Worm (Caenorhabditis elegans) whole organism, young adult: ENCODE measurements around the gene snf-12.

Source experiments
- B0336.3 ChIP-seq: fragments of 200-800 bp; sonication (Bioruptor generic); IDR thresholded peaks from 2 replicates; pipeline ENCODE4 v1.3.6; 2022; ENCODE audit warnings: missing genetic modification characterization, missing compliant biosample characterization
- D2030.7 ChIP-seq: fragments of 200-800 bp; sonication (Bioruptor generic); IDR thresholded peaks from 2 replicates; pipeline ENCODE4 v1.3.6; 2022; ENCODE audit warnings: missing genetic modification reagents, missing genetic modification characterization, missing compliant biosample characterization
- F22D6.2 ChIP-seq: sonication (generic microtip); optimal IDR thresholded peaks from 2 replicates; lab custom pipeline; 2016; ENCODE audit warnings: mild to moderate bottlenecking, missing genetic modification characterization, missing compliant biosample characterization
- F49E8.2 ChIP-seq: sonication (generic microtip); optimal IDR thresholded peaks from 3 replicates; lab custom pipeline; 2017; ENCODE audit warnings: missing genetic modification characterization, mild to moderate bottlenecking, missing compliant biosample characterization, antibody characterized with exemption, moderate library complexity; ENCODE audit not compliant: insufficient read depth
- F52B5.7 ChIP-seq: sonication (generic microtip); optimal IDR thresholded peaks from 2 replicates; lab custom pipeline; 2016; ENCODE audit warnings: mild to moderate bottlenecking, missing genetic modification characterization, missing compliant biosample characterization
- F55B11.4 ChIP-seq: sonication (generic microtip); optimal IDR thresholded peaks from 2 replicates; lab custom pipeline; 2016; ENCODE audit warnings: missing compliant biosample characterization, missing genetic modification characterization, borderline replicate concordance; ENCODE audit not compliant: insufficient read depth
- K12H6.12 ChIP-seq: fragments of 200-800 bp; sonication (Bioruptor generic); optimal IDR thresholded peaks from 2 replicates; lab custom pipeline; 2018; ENCODE audit warnings: mild to moderate bottlenecking, missing genetic modification characterization, missing compliant biosample characterization
- T07F8.4 ChIP-seq: sonication (generic microtip); optimal IDR thresholded peaks from 2 replicates; lab custom pipeline; 2016; ENCODE audit warnings: mild to moderate bottlenecking, missing genetic modification characterization, moderate library complexity, missing compliant biosample characterization
- T26A5.8 ChIP-seq: sonication (generic microtip); optimal IDR thresholded peaks from 2 replicates; lab custom pipeline; 2016; ENCODE audit warnings: missing genetic modification characterization, missing compliant biosample characterization
- Y53G8AR.9 ChIP-seq: fragments of 200-800 bp; sonication (Bioruptor generic); conservative IDR thresholded peaks from 2 replicates; pipeline ENCODE4 v1.3.6; 2022; ENCODE audit warnings: missing genetic modification reagents, missing genetic modification characterization, missing compliant biosample characterization
- Y56A3A.18 ChIP-seq: fragments of 200-800 bp; sonication (Bioruptor generic); IDR thresholded peaks from 2 replicates; pipeline ENCODE4 v1.3.6; 2022; ENCODE audit warnings: missing genetic modification reagents, missing genetic modification characterization, missing compliant biosample characterization
- ZK185.1 ChIP-seq: sonication (generic microtip); optimal IDR thresholded peaks from 2 replicates; lab custom pipeline; 2016; ENCODE audit warnings: mild to moderate bottlenecking, missing genetic modification characterization, missing compliant biosample characterization; ENCODE audit not compliant: poor library complexity, severe bottlenecking
- ama-1 ChIP-seq, 3 experiments: fragments of 150-350 bp in 1 of 3; sonication (generic microtip) in 2 of 3; optimal IDR thresholded peaks; 2 replicates each; lab custom pipeline; 2014 to 2018; ENCODE audit warnings: missing biosample characterization in 2 of 3, missing genetic modification characterization in 2 of 3, missing genetic modification reagents in 2 of 3
- atf-7 ChIP-seq: sonication (generic microtip); optimal IDR thresholded peaks from 2 replicates; lab custom pipeline; 2017; ENCODE audit warnings: mild to moderate bottlenecking, missing genetic modification characterization, missing compliant biosample characterization
- cebp-2 ChIP-seq: fragments of 200-800 bp; sonication (Bioruptor generic); IDR thresholded peaks from 2 replicates; pipeline ENCODE4 v1.3.6; 2022; ENCODE audit warnings: missing genetic modification characterization, missing compliant biosample characterization
- ceh-27 ChIP-seq: fragments of 200-800 bp; sonication (Bioruptor generic); optimal IDR thresholded peaks from 2 replicates; lab custom pipeline; 2018; ENCODE audit warnings: mild to moderate bottlenecking, missing genetic modification characterization, moderate library complexity, missing compliant biosample characterization
- die-1 ChIP-seq: sonication (generic microtip); optimal IDR thresholded peaks from 2 replicates; lab custom pipeline; 2016; ENCODE audit warnings: missing genotype, mild to moderate bottlenecking, missing genetic modification characterization, missing compliant biosample characterization
- dox-1 ChIP-seq: fragments of 200-800 bp; sonication (Bioruptor generic); IDR thresholded peaks from 2 replicates; pipeline ENCODE4 v1.3.6; 2022; ENCODE audit warnings: missing genetic modification reagents, missing genetic modification characterization, missing compliant biosample characterization
- him-1 ChIP-seq: sonication (generic microtip); optimal IDR thresholded peaks from 2 replicates; lab custom pipeline; 2016; ENCODE audit warnings: missing genotype, missing genetic modification reagents, missing genetic modification characterization, missing compliant biosample characterization
- hlh-12 ChIP-seq: sonication (generic microtip); optimal IDR thresholded peaks from 2 replicates; lab custom pipeline; 2016; ENCODE audit warnings: missing genetic modification characterization, missing compliant biosample characterization
- hmg-1.2 ChIP-seq: fragments of 200-800 bp; sonication (Bioruptor generic); IDR thresholded peaks from 2 replicates; pipeline ENCODE4 v1.3.6; 2022; ENCODE audit warnings: missing genetic modification reagents, missing genetic modification characterization, missing compliant biosample characterization
- hmg-20 ChIP-seq: fragments of 200-800 bp; sonication (Bioruptor generic); IDR thresholded peaks from 2 replicates; pipeline ENCODE4 v1.3.6; 2022; ENCODE audit warnings: missing genetic modification reagents, missing genetic modification characterization, missing compliant biosample characterization
- hrde-1 ChIP-seq: sonication (generic microtip); optimal IDR thresholded peaks from 2 replicates; lab custom pipeline; 2016; ENCODE audit warnings: missing genetic modification characterization, mild to moderate bottlenecking, missing compliant biosample characterization, moderate library complexity, missing genotype, missing genetic modification reagents, borderline replicate concordance
- hsf-1 ChIP-seq: fragments of 200-800 bp; sonication (Bioruptor generic); IDR thresholded peaks from 2 replicates; pipeline ENCODE4 v1.3.6; 2022; ENCODE audit warnings: missing genetic modification reagents, missing genetic modification characterization, missing compliant biosample characterization
- lag-1 ChIP-seq: fragments of 200-800 bp; sonication (Bioruptor generic); IDR thresholded peaks from 2 replicates; pipeline ENCODE4 v1.3.6; 2022; ENCODE audit warnings: missing genetic modification reagents, missing genetic modification characterization, missing compliant biosample characterization
- let-526 ChIP-seq: fragments of 200-800 bp; sonication (Bioruptor generic); IDR thresholded peaks from 2 replicates; pipeline ENCODE4 v1.3.6; 2022; ENCODE audit warnings: missing genetic modification reagents, missing genetic modification characterization, missing compliant biosample characterization
- lin-26 ChIP-seq: fragments of 200-800 bp; sonication (Bioruptor generic); IDR thresholded peaks from 2 replicates; pipeline ENCODE4 v1.3.6; 2022; ENCODE audit warnings: missing genetic modification reagents, missing genetic modification characterization, missing compliant biosample characterization
- lin-40 ChIP-seq: sonication (generic microtip); optimal IDR thresholded peaks from 2 replicates; lab custom pipeline; 2016; ENCODE audit warnings: missing genetic modification characterization, mild to moderate bottlenecking, missing compliant biosample characterization, missing genotype, missing genetic modification reagents
- lin-54 ChIP-seq: fragments of 200-800 bp; sonication (Bioruptor generic); optimal IDR thresholded peaks from 2 replicates; lab custom pipeline; 2018; ENCODE audit warnings: mild to moderate bottlenecking, missing genetic modification characterization, missing compliant biosample characterization
- madf-10 ChIP-seq: sonication (generic microtip); optimal IDR thresholded peaks from 2 replicates; lab custom pipeline; 2016; ENCODE audit warnings: mild to moderate bottlenecking, missing genetic modification characterization, missing compliant biosample characterization
- madf-3 ChIP-seq: fragments of 200-800 bp; sonication (Bioruptor generic); IDR thresholded peaks from 2 replicates; pipeline ENCODE4 v1.3.6; 2022; ENCODE audit warnings: missing genetic modification reagents, missing genetic modification characterization, missing compliant biosample characterization
- nhr-120 ChIP-seq: fragments of 200-800 bp; sonication (Bioruptor generic); IDR thresholded peaks from 2 replicates; pipeline ENCODE4 v1.3.6; 2022; ENCODE audit warnings: missing genetic modification characterization, missing compliant biosample characterization
- nhr-80 ChIP-seq: sonication (generic microtip); optimal IDR thresholded peaks from 2 replicates; lab custom pipeline; 2016; ENCODE audit warnings: missing genetic modification characterization, missing compliant biosample characterization
- nhr-90 ChIP-seq: sonication (generic microtip); optimal IDR thresholded peaks from 2 replicates; lab custom pipeline; 2016; ENCODE audit warnings: missing genotype, mild to moderate bottlenecking, missing genetic modification characterization, missing compliant biosample characterization
- pbrm-1 ChIP-seq: fragments of 200-800 bp; sonication (Bioruptor generic); IDR thresholded peaks from 2 replicates; pipeline ENCODE4 v1.3.6; 2022; ENCODE audit warnings: missing genetic modification reagents, missing genetic modification characterization, missing compliant biosample characterization
- rpc-1 ChIP-seq, 2 experiments: fragments of 150-350 bp in 1 of 2; sonication (generic microtip) in 1 of 2; optimal IDR thresholded peaks; 2 replicates each; lab custom pipeline; 2014 to 2018; ENCODE audit warnings: missing biosample characterization in 1 of 2, missing genetic modification characterization in 1 of 2, missing genetic modification reagents in 1 of 2, missing genotype in 1 of 2
- snpc-1.3 ChIP-seq: sonication (generic microtip); optimal IDR thresholded peaks from 2 replicates; lab custom pipeline; 2017; ENCODE audit warnings: missing genetic modification characterization, mild to moderate bottlenecking, missing compliant biosample characterization, antibody characterized with exemption, moderate library complexity, missing genotype, missing genetic modification reagents; ENCODE audit not compliant: insufficient read depth
- somi-1 ChIP-seq: fragments of 200-800 bp; sonication (Bioruptor generic); optimal IDR thresholded peaks from 2 replicates; lab custom pipeline; 2018; ENCODE audit warnings: mild to moderate bottlenecking, missing genetic modification characterization, missing compliant biosample characterization
- sptf-2 ChIP-seq: fragments of 200-800 bp; sonication (Bioruptor generic); optimal IDR thresholded peaks from 2 replicates; lab custom pipeline; 2018; ENCODE audit warnings: mild to moderate bottlenecking, missing genetic modification characterization, missing compliant biosample characterization
- tbp1 ChIP-seq: fragments of 200-800 bp; sonication (Bioruptor generic); optimal IDR thresholded peaks from 2 replicates; lab custom pipeline; 2018; ENCODE audit warnings: mild to moderate bottlenecking, missing genetic modification characterization, missing compliant biosample characterization
- xnd-1 ChIP-seq: sonication (generic microtip); optimal IDR thresholded peaks from 2 replicates; lab custom pipeline; 2016; ENCODE audit warnings: missing genotype, missing genetic modification reagents, missing genetic modification characterization, missing compliant biosample characterization
- zfh-2 ChIP-seq: fragments of 200-800 bp; sonication (Bioruptor generic); conservative IDR thresholded peaks from 2 replicates; pipeline ENCODE4 v1.3.6; 2022; ENCODE audit warnings: missing genetic modification reagents, missing genetic modification characterization, missing compliant biosample characterization
- zim-3 ChIP-seq: sonication (generic microtip); optimal IDR thresholded peaks from 2 replicates; lab custom pipeline; 2017; ENCODE audit warnings: mild to moderate bottlenecking, missing genetic modification characterization, moderate library complexity, missing compliant biosample characterization
- ztf-18 ChIP-seq: sonication (generic microtip); optimal IDR thresholded peaks from 2 replicates; lab custom pipeline; 2016; ENCODE audit warnings: missing genotype, mild to moderate bottlenecking, missing genetic modification characterization, missing compliant biosample characterization
- ztf-22 ChIP-seq: fragments of 200-800 bp; sonication (Bioruptor generic); optimal IDR thresholded peaks from 2 replicates; lab custom pipeline; 2018; ENCODE audit warnings: mild to moderate bottlenecking, missing genetic modification characterization, moderate library complexity, missing compliant biosample characterization
- ztf-25 ChIP-seq: fragments of 200-800 bp; sonication (Bioruptor generic); IDR thresholded peaks from 2 replicates; pipeline ENCODE4 v1.3.6; 2022; ENCODE audit warnings: missing genetic modification reagents, missing genetic modification characterization, missing compliant biosample characterization
- ztf-28 ChIP-seq: fragments of 200-800 bp; sonication (Bioruptor generic); IDR thresholded peaks from 2 replicates; pipeline ENCODE4 v1.3.6; 2022; ENCODE audit warnings: missing genetic modification reagents, missing genetic modification characterization, missing compliant biosample characterization

Gene snf-12

ce11 chrX:9078149-9078548 is 48.9 kb downstream of the snf-12 start (continued):
- peak; percentile 34 for TF ChIP-seq hrde-1
- TF ChIP-seq nhr-90 = peak; percentile 80
- TF ChIP-seq F49E8.2 = no peak
- no peak for TF ChIP-seq Y53G8AR.9
- no peak for TF ChIP-seq zfh-2
- TF ChIP-seq hlh-12 (tag; lab: Kevin White, UChicago) = peak; percentile 30
- peak; percentile 40 for TF ChIP-seq ceh-27 (GFP tag; lab: Kevin White, UChicago)
- TF ChIP-seq B0336.3 (GFP tag; lab: Robert Waterston, UW) = no peak
- peak; percentile 74 for TF ChIP-seq madf-10
- TF ChIP-seq somi-1 (GFP tag; lab: Kevin White, UChicago) = peak; percentile 28
- no peak for TF ChIP-seq atf-7 (tag; lab: Kevin White, UChicago)
- TF ChIP-seq lag-1 (GFP tag; lab: Robert Waterston, UW) = 0 out of 2 replicates have a peak, but pooled peaks have one; percentile 9
- TF ChIP-seq him-1 = peak; percentile 77
- TF ChIP-seq zim-3 (tag; lab: Kevin White, UChicago) = peak; percentile 8
- peak; percentile 71 for TF ChIP-seq ztf-18 (tag; lab: Kevin White, UChicago)
- no peak for TF ChIP-seq lin-54
- TF ChIP-seq T26A5.8 (tag; lab: Kevin White, UChicago) = peak; percentile 38
- peak; percentile 47; the same call in 1 of the 2 replicates for TF ChIP-seq hsf-1
- no peak for TF ChIP-seq xnd-1 (tag; lab: Kevin White, UChicago)
- 0 out of 2 replicates have a peak, but pooled peaks have one; percentile 46 for TF ChIP-seq ztf-25 (GFP tag; lab: Robert Waterston, UW)
- no peak for TF ChIP-seq dox-1 (GFP tag; lab: Robert Waterston, UW)
- peak; percentile 92 for TF ChIP-seq tbp1 (GFP tag; lab: Kevin White, UChicago)
- TF ChIP-seq ama-1 (optimal IDR thresholded peaks at IDR 0.05; lab: Kevin White, UChicago) = no peak
- peak in 1 of 2 experiments; percentile 66 for TF ChIP-seq ama-1 (GFP tag; optimal IDR thresholded peaks at IDR 0.05; lab: Kevin White, UChicago)
- no peak for TF ChIP-seq F52B5.7
- TF ChIP-seq hmg-20 = 0 out of 2 replicates have a peak, but pooled peaks have one; percentile 40
- peak; percentile 73 for TF ChIP-seq hmg-1.2 (GFP tag; lab: Robert Waterston, UW)
- 0 out of 2 replicates have a peak, but pooled peaks have one; percentile 68 for TF ChIP-seq nhr-120
- peak; percentile 81 for TF ChIP-seq die-1 (tag; lab: Kevin White, UChicago)
- peak; percentile 26 for TF ChIP-seq lin-40 (tag; lab: Kevin White, UChicago)
- TF ChIP-seq ztf-28 (GFP tag; lab: Robert Waterston, UW) = no peak
- TF ChIP-seq ZK185.1 (tag; lab: Kevin White, UChicago) = peak; percentile 60
- TF ChIP-seq ztf-22 (GFP tag; lab: Kevin White, UChicago) = no peak
- 0 out of 2 replicates have a peak, but pooled peaks have one; percentile 35 for TF ChIP-seq madf-3 (GFP tag; lab: Robert Waterston, UW)
- no peak for TF ChIP-seq F22D6.2 (tag; lab: Kevin White, UChicago)
- TF ChIP-seq cebp-2 (GFP tag; lab: Robert Waterston, UW) = no peak
- peak; percentile 30 for TF ChIP-seq snpc-1.3
- peak; percentile 92 for TF ChIP-seq lin-26 (GFP tag; lab: Robert Waterston, UW)
- 0 out of 2 replicates have a peak, but pooled peaks have one; percentile 58 for TF ChIP-seq Y56A3A.18 (GFP tag; lab: Robert Waterston, UW)
- TF ChIP-seq pbrm-1 (GFP tag; lab: Robert Waterston, UW) = peak; percentile 72
- TF ChIP-seq rpc-1 (optimal IDR thresholded peaks at IDR 0.05; lab: Kevin White, UChicago) = peak; percentile 89
- peak; percentile 92 for TF ChIP-seq rpc-1 (tag; optimal IDR thresholded peaks at IDR 0.05; lab: Kevin White, UChicago)
- TF ChIP-seq F55B11.4 = no peak
- peak; percentile 9 for TF ChIP-seq nhr-80 (tag; lab: Kevin White, UChicago)
- peak; percentile 78 for TF ChIP-seq T07F8.4
- peak; percentile 38; the same call in 1 of the 2 replicates for TF ChIP-seq D2030.7 (GFP tag; lab: Robert Waterston, UW)
- peak; percentile 35 for TF ChIP-seq sptf-2
- no peak for TF ChIP-seq K12H6.12 (tag; lab: Kevin White, UChicago)
- peak; percentile 70; the same call in 1 of the 2 replicates for TF ChIP-seq let-526 (GFP tag; lab: Robert Waterston, UW)
